Fruit fly (Drosophila melanogaster) S2 (cell line): ENCODE data around the gene CG34376.

Experiments
- CG8478 ChIP-seq: fragments of >200 bp; optimal IDR thresholded peaks from 2 replicates; lab custom pipeline; 2018
- CTCF ChIP-seq, 2 experiments: fragments of >200 bp; optimal IDR thresholded peaks; 2 replicates each; lab custom pipeline; 2018

dm6 chr3R:22449871-22450424 lies 2.0 kb downstream of the CG34376 start:
- TF ChIP-seq CTCF (optimal IDR thresholded peaks at IDR 0.05; lab: Kevin White, UChicago) (no peak), CG8478 (lab: Kevin White, UChicago) (no peak)
